Worm (Caenorhabditis elegans) whole organism, young adult: ENCODE results near the gene lin-15A.

Experiments used
- F49E8.2 ChIP-seq: sonication (generic microtip); optimal IDR thresholded peaks from 3 replicates; lab custom pipeline; 2017; ENCODE audit warnings: missing genetic modification characterization, mild to moderate bottlenecking, missing compliant biosample characterization, antibody characterized with exemption, moderate library complexity; ENCODE audit not compliant: insufficient read depth
- ama-1 ChIP-seq, 3 experiments: fragments of 150-350 bp in 1 of 3; sonication (generic microtip) in 2 of 3; optimal IDR thresholded peaks; 2 replicates each; lab custom pipeline; 2014 to 2018; ENCODE audit warnings: missing biosample characterization in 2 of 3, missing genetic modification characterization in 2 of 3, missing genetic modification reagents in 2 of 3
- dpl-1 ChIP-seq: fragments of 150-350 bp; optimal IDR thresholded peaks from 2 replicates; lab custom pipeline; 2014; ENCODE audit warnings: missing biosample characterization, missing genetic modification reagents, missing genetic modification characterization
- madf-6 ChIP-seq: fragments of 200-800 bp; sonication (Bioruptor generic); IDR thresholded peaks from 2 replicates; pipeline ENCODE4 v1.3.6; 2022; ENCODE audit warnings: missing genetic modification reagents, missing genetic modification characterization, missing compliant biosample characterization
- nfya-1 ChIP-seq: sonication (generic microtip); optimal IDR thresholded peaks from 2 replicates; lab custom pipeline; 2017; ENCODE audit warnings: antibody characterized with exemption, missing compliant biosample characterization, missing genetic modification characterization, borderline replicate concordance; ENCODE audit not compliant: insufficient read depth
- nhr-179 ChIP-seq: sonication (generic microtip); optimal IDR thresholded peaks from 2 replicates; lab custom pipeline; 2016; ENCODE audit warnings: mild to moderate bottlenecking, missing genetic modification characterization, missing compliant biosample characterization
- unc-62 ChIP-seq: fragments of 150-350 bp; optimal IDR thresholded peaks from 2 replicates; lab custom pipeline; 2014; ENCODE audit warnings: missing biosample characterization, missing genetic modification reagents, missing genetic modification characterization

DNA sequence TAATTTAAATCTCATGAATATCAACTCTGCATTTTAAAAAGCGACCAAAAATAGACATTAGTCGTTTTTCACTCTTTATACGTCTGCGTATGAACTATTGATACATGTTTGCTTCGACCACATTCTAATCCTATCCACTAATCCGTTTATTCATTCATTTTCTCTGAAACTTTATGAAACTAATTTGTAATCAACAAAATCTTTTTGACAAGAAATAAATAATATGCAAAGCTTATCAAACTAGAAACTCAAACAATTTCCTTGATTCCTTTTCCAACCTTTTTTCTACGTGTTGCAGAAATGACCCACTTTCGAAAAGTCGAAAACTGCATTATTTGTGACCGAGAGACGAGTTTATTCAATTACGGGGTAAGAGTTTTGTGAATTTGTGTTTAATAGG, 10.5 kb downstream of the lin-15A start, which contains the start of gene nhr-255:
- no peak for TF ChIP-seq F49E8.2 (tag; lab: Kevin White, UChicago)
- TF ChIP-seq dpl-1 (GFP tag; lab: Kevin White, UChicago), result no peak
- TF ChIP-seq ama-1 (optimal IDR thresholded peaks at IDR 0.05; lab: Kevin White, UChicago), result no peak
- no peak for TF ChIP-seq ama-1 (GFP tag; optimal IDR thresholded peaks at IDR 0.05; lab: Kevin White, UChicago)
- TF ChIP-seq nhr-179 (tag; lab: Kevin White, UChicago), result no peak
- no peak for TF ChIP-seq unc-62 (GFP tag; lab: Kevin White, UChicago)
- no peak for TF ChIP-seq nfya-1 (tag; lab: Kevin White, UChicago)
- no peak for TF ChIP-seq madf-6 (GFP tag; lab: Robert Waterston, UW)
